Fruit fly (Drosophila melanogaster) whole organism, embryonic: ENCODE measurements around the gene Pig1.
A peak's percentile ranks its signal among the peaks of the same experiment; 100 is the strongest.

Experiments used
- Atf6 ChIP-seq: fragments of 200-800 bp; sonication (Bioruptor generic); IDR thresholded peaks from 2 replicates; pipeline ENCODE4 v1.3.6; 2022; ENCODE audit warnings: missing biosample characterization, missing genetic modification characterization
- Awh ChIP-seq: fragments of 200-800 bp; sonication (Bioruptor generic); IDR thresholded peaks from 2 replicates; pipeline ENCODE4, ENCODE4 v1.3.6; 2022; ENCODE audit warnings: missing biosample characterization, missing genetic modification characterization
- B-H1 ChIP-seq: fragments of 200-800 bp; sonication (Bioruptor generic); IDR thresholded peaks from 3 replicates; pipeline ENCODE4 v1.3.6; 2022; ENCODE audit warnings: missing biosample characterization, missing genetic modification characterization
- CG10209 ChIP-seq: fragments of 200-800 bp; sonication (Bioruptor generic); optimal IDR thresholded peaks from 3 replicates; lab custom pipeline; 2017; ENCODE audit warnings: missing biosample characterization, mild to moderate bottlenecking, missing genetic modification characterization, missing genetic modification reagents
- CG10959 ChIP-seq: fragments of 200-800 bp; sonication (Bioruptor generic); IDR thresholded peaks from 2 replicates; pipeline ENCODE4 v1.3.6; 2022; ENCODE audit warnings: missing biosample characterization, missing genetic modification characterization
- CG13287 ChIP-seq: fragments of 200-800 bp; sonication (Bioruptor generic); IDR thresholded peaks from 2 replicates; pipeline ENCODE4 v1.3.6; 2022; ENCODE audit warnings: missing biosample characterization, missing genetic modification characterization; ENCODE audit not compliant: partially characterized antibody
- CG13775 ChIP-seq: fragments of 200-800 bp; sonication (Bioruptor generic); optimal IDR thresholded peaks from 3 replicates; lab custom pipeline; 2017; ENCODE audit warnings: missing biosample characterization, mild to moderate bottlenecking, missing genetic modification characterization
- CG15514 ChIP-seq: fragments of 200-800 bp; sonication (Bioruptor generic); optimal IDR thresholded peaks from 3 replicates; lab custom pipeline; 2017; ENCODE audit warnings: missing biosample characterization, missing genetic modification characterization, mild to moderate bottlenecking, moderate library complexity, missing genetic modification reagents
- CG15696 ChIP-seq: fragments of 200-800 bp; sonication (Bioruptor generic); optimal IDR thresholded peaks from 2 replicates; lab custom pipeline; 2019; ENCODE audit warnings: missing biosample characterization, mild to moderate bottlenecking, missing genetic modification characterization, moderate library complexity
- CG1603 ChIP-seq: fragments of 200-800 bp; sonication (Bioruptor generic); optimal IDR thresholded peaks from 2 replicates; lab custom pipeline; 2019; ENCODE audit warnings: missing biosample characterization, mild to moderate bottlenecking, missing genetic modification characterization, moderate library complexity
- CG2678 ChIP-seq: fragments of 200-800 bp; sonication (Bioruptor generic); optimal IDR thresholded peaks from 3 replicates; lab custom pipeline; 2019; ENCODE audit warnings: missing biosample characterization, mild to moderate bottlenecking, missing genetic modification characterization, moderate library complexity
- CG2889 ChIP-seq: fragments of 200-800 bp; sonication (Bioruptor generic); IDR thresholded peaks from 3 replicates; pipeline ENCODE4 v1.3.6; 2022; ENCODE audit warnings: missing biosample characterization, missing genetic modification characterization
- CG31365 ChIP-seq: fragments of 200-800 bp; sonication (Bioruptor generic); optimal IDR thresholded peaks from 2 replicates; lab custom pipeline; 2018; ENCODE audit warnings: missing biosample characterization, mild to moderate bottlenecking, missing genetic modification characterization
- CG32532 ChIP-seq: fragments of 200-800 bp; sonication (Bioruptor generic); IDR thresholded peaks from 2 replicates; pipeline ENCODE4 v1.3.6; 2022; ENCODE audit warnings: missing biosample characterization, missing genetic modification characterization
- CG33213 ChIP-seq: fragments of 200-800 bp; sonication (Bioruptor generic); optimal IDR thresholded peaks from 3 replicates; lab custom pipeline; 2016; ENCODE audit warnings: missing biosample characterization, missing genetic modification characterization
- CG34224 ChIP-seq: fragments of 200-800 bp; sonication (Bioruptor generic); IDR thresholded peaks from 3 replicates; pipeline ENCODE4 v1.3.6; 2022; ENCODE audit warnings: missing biosample characterization, missing genetic modification characterization; ENCODE audit not compliant: partially characterized antibody
- CG6175 ChIP-seq: fragments of 200-800 bp; sonication (Bioruptor generic); IDR thresholded peaks from 3 replicates; pipeline ENCODE4 v1.3.6; 2022; ENCODE audit warnings: missing biosample characterization, missing genetic modification characterization
- CG6654 ChIP-seq: fragments of 200-800 bp; sonication (Bioruptor generic); optimal IDR thresholded peaks from 2 replicates; lab custom pipeline; 2017; ENCODE audit warnings: missing biosample characterization, mild to moderate bottlenecking, missing genetic modification characterization
- CG6854 ChIP-seq: fragments of 200-800 bp; sonication (Bioruptor generic); optimal IDR thresholded peaks from 3 replicates; lab custom pipeline; 2017; ENCODE audit warnings: missing biosample characterization, mild to moderate bottlenecking, missing genetic modification characterization
- CG7271 ChIP-seq: fragments of 200-800 bp; sonication (Bioruptor generic); optimal IDR thresholded peaks from 2 replicates; lab custom pipeline; 2018; ENCODE audit warnings: missing biosample characterization, mild to moderate bottlenecking, missing genetic modification characterization, moderate library complexity
- CG8089 ChIP-seq: fragments of 200-800 bp; sonication (Bioruptor generic); optimal IDR thresholded peaks from 3 replicates; lab custom pipeline; 2016; ENCODE audit warnings: missing biosample characterization, missing genetic modification characterization
- CG9932 ChIP-seq: fragments of 200-800 bp; sonication (Bioruptor generic); IDR thresholded peaks from 2 replicates; pipeline ENCODE4 v1.3.6; 2022; ENCODE audit warnings: missing biosample characterization, missing genetic modification characterization
- CHES-1-like ChIP-seq: fragments of 200-800 bp; sonication (Bioruptor generic); optimal IDR thresholded peaks from 2 replicates; lab custom pipeline; 2016; ENCODE audit warnings: missing biosample characterization, missing genetic modification characterization
- CTCF ChIP-seq: fragments of 200-800 bp; sonication (Bioruptor generic); optimal IDR thresholded peaks from 2 replicates; lab custom pipeline; 2017; ENCODE audit warnings: missing biosample characterization, mild to moderate bottlenecking, missing genetic modification characterization, moderate library complexity
- Elba2 ChIP-seq: fragments of 200-800 bp; sonication (Bioruptor generic); optimal IDR thresholded peaks from 3 replicates; lab custom pipeline; 2016; ENCODE audit warnings: missing biosample characterization, missing genetic modification characterization
- GATAe ChIP-seq: fragments of 200-800 bp; sonication (Bioruptor generic); conservative IDR thresholded peaks from 2 replicates; pipeline ENCODE4 v1.3.6; 2022; ENCODE audit warnings: missing biosample characterization, missing genetic modification characterization
- HLH3B ChIP-seq: fragments of 200-800 bp; sonication (Bioruptor generic); IDR thresholded peaks from 2 replicates; pipeline ENCODE4 v1.3.6; 2022; ENCODE audit warnings: missing biosample characterization, missing genetic modification characterization
- Hmx ChIP-seq: fragments of 200-800 bp; sonication (Bioruptor generic); optimal IDR thresholded peaks from 2 replicates; lab custom pipeline; 2016; ENCODE audit warnings: missing biosample characterization, missing genetic modification characterization
- NFAT ChIP-seq: fragments of 200-800 bp; sonication (Bioruptor generic); IDR thresholded peaks from 2 replicates; pipeline ENCODE4 v1.3.6; 2022; ENCODE audit warnings: missing biosample characterization, missing genetic modification characterization
- Spps ChIP-seq: fragments of 200-800 bp; sonication (Bioruptor generic); optimal IDR thresholded peaks from 2 replicates; lab custom pipeline; 2018; ENCODE audit warnings: missing biosample characterization, mild to moderate bottlenecking, missing genetic modification characterization
- az2 ChIP-seq: fragments of 200-800 bp; sonication (Bioruptor generic); optimal IDR thresholded peaks from 3 replicates; lab custom pipeline; 2016; ENCODE audit warnings: missing biosample characterization, missing genetic modification characterization
- bab2 ChIP-seq: fragments of 200-800 bp; sonication (Bioruptor generic); optimal IDR thresholded peaks from 2 replicates; lab custom pipeline; 2016; ENCODE audit warnings: missing biosample characterization, missing genetic modification characterization
- danr ChIP-seq: fragments of 200-800 bp; sonication (Bioruptor generic); IDR thresholded peaks from 2 replicates; pipeline ENCODE4 v1.3.6; 2022; ENCODE audit warnings: missing biosample characterization, missing genetic modification characterization
- dmrt11E ChIP-seq: fragments of 200-800 bp; sonication (Bioruptor generic); optimal IDR thresholded peaks from 3 replicates; lab custom pipeline; 2018; ENCODE audit warnings: missing biosample characterization, mild to moderate bottlenecking, missing genetic modification characterization, moderate library complexity
- fru ChIP-seq: fragments of >200 bp; optimal IDR thresholded peaks from 2 replicates; lab custom pipeline; 2017
- jumu ChIP-seq: fragments of 200-800 bp; sonication (Bioruptor generic); optimal IDR thresholded peaks from 3 replicates; lab custom pipeline; 2016; ENCODE audit warnings: missing biosample characterization, missing genetic modification characterization
- lov ChIP-seq, 2 experiments: fragments of 200-800 bp in 1 of 2; fragments of >200 bp in 1 of 2; sonication (Bioruptor generic) in 1 of 2; IDR thresholded peaks in 1 of 2; optimal IDR thresholded peaks in 1 of 2; 2 replicates in 1 of 2; 3 replicates in 1 of 2; pipeline versions ENCODE4 v1.3.6 to Lab custom; 2017 to 2022; ENCODE audit warnings: missing biosample characterization in 1 of 2, missing genetic modification characterization in 1 of 2
- nerfin-1 ChIP-seq: fragments of 200-800 bp; sonication (Bioruptor generic); optimal IDR thresholded peaks from 3 replicates; lab custom pipeline; 2019; ENCODE audit warnings: missing biosample characterization, mild to moderate bottlenecking, missing genetic modification characterization, moderate library complexity
- oc ChIP-seq: fragments of 200-800 bp; sonication (Bioruptor generic); optimal IDR thresholded peaks from 2 replicates; lab custom pipeline; 2018; ENCODE audit warnings: missing biosample characterization, mild to moderate bottlenecking, missing genetic modification characterization, moderate library complexity
- org-1 ChIP-seq: fragments of 200-800 bp; sonication (Bioruptor generic); optimal IDR thresholded peaks from 2 replicates; lab custom pipeline; 2017; ENCODE audit warnings: missing biosample characterization, missing genetic modification characterization
- phol ChIP-seq: fragments of 200-800 bp; sonication (Bioruptor generic); optimal IDR thresholded peaks from 3 replicates; lab custom pipeline; 2018; ENCODE audit warnings: missing biosample characterization, mild to moderate bottlenecking, missing genetic modification characterization, moderate library complexity
- pzg ChIP-seq: fragments of 200-800 bp; sonication (Bioruptor generic); optimal IDR thresholded peaks from 3 replicates; lab custom pipeline; 2018; ENCODE audit warnings: missing biosample characterization, mild to moderate bottlenecking, missing genetic modification characterization, moderate library complexity
- tio ChIP-seq: fragments of 200-800 bp; sonication (Bioruptor generic); optimal IDR thresholded peaks from 2 replicates; lab custom pipeline; 2017; ENCODE audit warnings: missing biosample characterization, missing genetic modification characterization, inconsistent platforms
- wdn ChIP-seq: fragments of 200-800 bp; sonication (Bioruptor generic); IDR thresholded peaks from 2 replicates; pipeline ENCODE4 v1.3.6; 2022; ENCODE audit warnings: missing biosample characterization, missing genetic modification characterization
- wek ChIP-seq: fragments of 200-800 bp; sonication (Bioruptor generic); optimal IDR thresholded peaks from 3 replicates; lab custom pipeline; 2018; ENCODE audit warnings: missing biosample characterization, mild to moderate bottlenecking, missing genetic modification characterization, moderate library complexity
- wor ChIP-seq: fragments of 200-800 bp; sonication (Bioruptor generic); IDR thresholded peaks from 2 replicates; pipeline ENCODE4 v1.3.6; 2022; ENCODE audit warnings: missing biosample characterization, missing genetic modification characterization
- z ChIP-seq: fragments of 200-800 bp; sonication (Bioruptor generic); IDR thresholded peaks from 3 replicates; pipeline ENCODE4 v1.3.6; 2022; ENCODE audit warnings: missing biosample characterization, missing genetic modification characterization
- zf30C ChIP-seq: fragments of 200-800 bp; sonication (Bioruptor generic); optimal IDR thresholded peaks from 3 replicates; lab custom pipeline; 2018; ENCODE audit warnings: missing biosample characterization, mild to moderate bottlenecking, missing genetic modification characterization
- zfh2 ChIP-seq: fragments of 200-800 bp; sonication (Bioruptor generic); optimal IDR thresholded peaks from 2 replicates; lab custom pipeline; 2016; ENCODE audit warnings: missing biosample characterization, missing genetic modification characterization

The Pig1 gene

dm6 chrX:3205887-3206794 lies 42.9 kb downstream of the Pig1 start (continued):
- no peak for TF ChIP-seq lov (optimal IDR thresholded peaks at IDR 0.05; lab: Kevin White, UChicago)
- no peak for TF ChIP-seq lov (GFP tag; IDR thresholded peaks at IDR 0.05; lab: Robert Waterston, UW)
- peak; percentile 55; the same call in 1 of the 3 replicates for TF ChIP-seq CG2889 (GFP tag; lab: Robert Waterston, UW)
- peak; percentile 17 for TF ChIP-seq CG6654
- no peak for TF ChIP-seq CG6175 (GFP tag; lab: Robert Waterston, UW)
- peak; percentile 73 for TF ChIP-seq HLH3B
- peak; percentile 84 for TF ChIP-seq Atf6 (GFP tag; lab: Robert Waterston, UW)
- TF ChIP-seq tio, result peak; percentile 32
- TF ChIP-seq fru (lab: Kevin White, UChicago), result no peak
- no peak for TF ChIP-seq Spps (tag; lab: Kevin White, UChicago)
- peak; percentile 62 for TF ChIP-seq B-H1 (GFP tag; lab: Robert Waterston, UW)
- TF ChIP-seq phol (tag; lab: Kevin White, UChicago), result peak; percentile 48
- 0 out of 2 replicates have a peak, but pooled peaks have one; percentile 44 for TF ChIP-seq wdn (GFP tag; lab: Robert Waterston, UW)
- no peak for TF ChIP-seq dmrt11E
- 0 out of 2 replicates have a peak, but pooled peaks have one; percentile 11 for TF ChIP-seq GATAe (GFP tag; lab: Robert Waterston, UW)
- TF ChIP-seq NFAT, result 0 out of 2 replicates have a peak, but pooled peaks have one; percentile 11
- TF ChIP-seq CG2678 (tag; lab: Kevin White, UChicago), result peak; percentile 77
- peak; percentile 40 for TF ChIP-seq org-1 (GFP tag; lab: Kevin White, UChicago)
- peak; percentile 21; the same call in 1 of the 2 replicates for TF ChIP-seq CG10959 (GFP tag; lab: Robert Waterston, UW)
- TF ChIP-seq CG10209 (GFP tag; lab: Kevin White, UChicago), result peak; percentile 43
- TF ChIP-seq jumu (GFP tag; lab: Kevin White, UChicago), result peak; percentile 69
- peak; percentile 17 for TF ChIP-seq wek (GFP tag; lab: Kevin White, UChicago)
- TF ChIP-seq Elba2 (GFP tag; lab: Kevin White, UChicago), result no peak
- peak; percentile 26; the same call in 1 of the 2 replicates for TF ChIP-seq CG13287 (GFP tag; lab: Robert Waterston, UW)
- TF ChIP-seq Awh (GFP tag; lab: Robert Waterston, UW), result peak; percentile 78
- peak; percentile 8 for TF ChIP-seq CG31365
- peak; percentile 11 for TF ChIP-seq zf30C (GFP tag; lab: Kevin White, UChicago)
- TF ChIP-seq CG15696 (tag; lab: Kevin White, UChicago), result no peak
- peak; percentile 36; the same call in 1 of the 2 replicates for TF ChIP-seq wor
- TF ChIP-seq CG15514 (GFP tag; lab: Kevin White, UChicago), result peak; percentile 60
- peak; percentile 12 for TF ChIP-seq CHES-1-like (GFP tag; lab: Kevin White, UChicago)
- no peak for TF ChIP-seq Hmx
- peak; percentile 29 for TF ChIP-seq CG1603
- peak; percentile 68 for TF ChIP-seq CG9932 (GFP tag; lab: Robert Waterston, UW)
- TF ChIP-seq CG7271, result no peak
- TF ChIP-seq az2 (GFP tag; lab: Kevin White, UChicago), result peak; percentile 54
- TF ChIP-seq CTCF (GFP tag; lab: Kevin White, UChicago), result no peak
- TF ChIP-seq nerfin-1, result peak; percentile 42
- TF ChIP-seq danr (GFP tag; lab: Robert Waterston, UW), result peak; percentile 25; the same call in 1 of the 2 replicates
- TF ChIP-seq CG8089 (GFP tag; lab: Kevin White, UChicago), result peak; percentile 43
- TF ChIP-seq z (GFP tag; lab: Robert Waterston, UW), result peak; percentile 87
- peak; percentile 17 for TF ChIP-seq oc
- peak; percentile 50 for TF ChIP-seq zfh2
- no peak for TF ChIP-seq CG6854 (GFP tag; lab: Kevin White, UChicago)
- peak; percentile 28 for TF ChIP-seq CG33213 (GFP tag; lab: Kevin White, UChicago)
- TF ChIP-seq pzg, result no peak
- TF ChIP-seq CG34224, result no peak
- TF ChIP-seq CG13775, result peak; percentile 21
- TF ChIP-seq bab2 (GFP tag; lab: Kevin White, UChicago), result peak; percentile 41
- TF ChIP-seq CG32532 (GFP tag; lab: Robert Waterston, UW), result peak; percentile 80
